Worm (Caenorhabditis elegans) whole organism, early embryonic: Measurements from ENCODE around the gene Y61A9LA.7.

Experiments
- ama-1 ChIP-seq: fragments of 150-350 bp; optimal IDR thresholded peaks from 2 replicates; lab custom pipeline; 2014
- pes-1 ChIP-seq: fragments of 200-800 bp; sonication (Bioruptor generic); IDR thresholded peaks from 2 replicates; pipeline ENCODE4 v1.3.6; 2022; ENCODE audit warnings: missing genetic modification reagents, missing genetic modification characterization, missing compliant biosample characterization
- sea-1 ChIP-seq: fragments of 200-800 bp; sonication (Bioruptor generic); conservative IDR thresholded peaks from 2 replicates; pipeline ENCODE4 v1.3.6; 2022; ENCODE audit warnings: missing genetic modification characterization, missing compliant biosample characterization

DNA sequence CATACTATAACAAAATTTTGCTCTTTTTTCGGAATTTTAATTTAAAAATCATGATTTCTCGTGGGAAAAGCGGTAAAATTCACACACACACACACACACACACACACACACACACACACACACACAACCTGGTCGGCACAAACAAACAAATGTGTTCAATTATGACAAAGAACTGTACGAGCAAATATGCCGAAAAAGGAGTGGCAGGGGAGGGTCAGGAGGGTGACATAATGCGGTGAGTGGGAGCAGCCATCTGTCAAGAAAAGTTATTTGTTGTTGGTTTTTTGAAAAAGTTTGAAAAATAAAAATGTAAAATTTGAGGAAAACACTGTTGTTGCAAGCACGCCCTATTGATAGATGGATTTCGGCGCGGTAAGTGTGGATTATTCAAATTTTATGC, 7.7 kb downstream of the Y61A9LA.7 start:
- TF ChIP-seq pes-1 (GFP tag; lab: Robert Waterston, UW) (no peak), sea-1 (GFP tag; lab: Robert Waterston, UW) (no peak), ama-1 (lab: Kevin White, UChicago) (no peak)
